Worm (Caenorhabditis elegans): ENCODE results near the gene F37A4.5.

F37A4.5 gene

DNA sequence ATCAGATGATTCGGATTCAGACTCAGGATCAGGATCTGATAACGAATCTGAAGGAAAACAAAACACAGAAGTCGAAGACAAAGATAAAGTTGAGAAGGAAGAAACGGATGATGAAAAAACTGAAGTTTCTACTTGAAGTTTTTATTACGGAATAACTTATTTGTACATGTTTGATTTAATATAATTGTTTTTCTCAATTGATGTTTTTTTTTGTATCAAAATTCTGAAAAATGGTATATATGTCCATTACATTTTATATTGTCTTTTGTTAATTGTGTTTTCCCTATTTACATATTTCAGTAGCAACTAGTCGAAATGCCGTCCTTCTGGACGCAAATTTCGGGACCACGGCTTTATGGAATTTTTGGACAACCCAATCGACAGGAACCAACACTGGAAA, 11.4 kb downstream of the F37A4.5 start, which contains the start of gene F37A4.1:
Gene F37A4.1, plus strand, starts transcription at position 301 of the 400 bp plus-strand sequence.
- TF ChIP-seq hmbx-1 (tag; optimal IDR thresholded peaks at IDR 0.05) (no peak), ceh-36 (tag; optimal IDR thresholded peaks at IDR 0.05) (no peak), tra-4 (tag; optimal IDR thresholded peaks at IDR 0.05) (no peak), hnd-1 (tag; optimal IDR thresholded peaks at IDR 0.05) (no peak), B0310.2 (tag; optimal IDR thresholded peaks at IDR 0.05) (no peak), ama-1 (optimal IDR thresholded peaks at IDR 0.05) (no peak), sea-1 (GFP tag; conservative IDR thresholded peaks at IDR 0.05) (no peak), pes-1 (GFP tag; IDR thresholded peaks at IDR 0.05) (no peak), scrt-1 (GFP tag; IDR thresholded peaks at IDR 0.05) (no peak), flt-1 (GFP tag; IDR thresholded peaks at IDR 0.05) (no peak), tbx-11 (GFP tag; IDR thresholded peaks at IDR 0.05) (no peak), ets-7 (tag; optimal IDR thresholded peaks at IDR 0.05) (no peak), hmg-4 (GFP tag; optimal IDR thresholded peaks at IDR 0.05) (no peak), F13C5.2 (tag; optimal IDR thresholded peaks at IDR 0.05) (no peak)

ce11 chrIII:6725489-6725888, 13.8 kb downstream of the F37A4.5 start, which contains the start of gene wdr-4:
Gene wdr-4 (plus strand): TSS chrIII:6725789.
- no peak for TF ChIP-seq hmbx-1 (tag; optimal IDR thresholded peaks at IDR 0.05)
- no peak for TF ChIP-seq ceh-36 (tag; optimal IDR thresholded peaks at IDR 0.05)
- no peak for TF ChIP-seq ama-1 (optimal IDR thresholded peaks at IDR 0.05)
- no peak for TF ChIP-seq tbx-11 (GFP tag; IDR thresholded peaks at IDR 0.05)
- TF ChIP-seq ceh-13 (GFP tag; optimal IDR thresholded peaks at IDR 0.05) = no peak
- TF ChIP-seq tra-4 (tag; optimal IDR thresholded peaks at IDR 0.05) = no peak
- no peak for TF ChIP-seq F13C5.2 (tag; optimal IDR thresholded peaks at IDR 0.05)
- TF ChIP-seq scrt-1 (GFP tag; IDR thresholded peaks at IDR 0.05) = no peak
- TF ChIP-seq aly-1 (tag; optimal IDR thresholded peaks at IDR 0.05) = no peak
- no peak for TF ChIP-seq tbx-37 (GFP tag; conservative IDR thresholded peaks at IDR 0.05)
- TF ChIP-seq hmg-4 (GFP tag; optimal IDR thresholded peaks at IDR 0.05) = no peak

ce11 chrIII:6730185-6730850, 18.6 kb downstream of the F37A4.5 start, which contains the start of the genes Y102E9.5 and odr-4:
Gene Y102E9.5 (minus strand): TSS chrIII:6730285.
Gene odr-4 (plus strand): TSS chrIII:6730800.
- TF ChIP-seq flt-1 (GFP tag; IDR thresholded peaks at IDR 0.05) = no peak
- no peak for TF ChIP-seq sea-1 (GFP tag; conservative IDR thresholded peaks at IDR 0.05)
- no peak for TF ChIP-seq ceh-13 (GFP tag; optimal IDR thresholded peaks at IDR 0.05)
- TF ChIP-seq ceh-36 (tag; optimal IDR thresholded peaks at IDR 0.05) = no peak
- no peak for TF ChIP-seq hnd-1 (tag; optimal IDR thresholded peaks at IDR 0.05)
- no peak for TF ChIP-seq tbx-11 (GFP tag; IDR thresholded peaks at IDR 0.05)
- no peak for TF ChIP-seq hmg-4 (GFP tag; optimal IDR thresholded peaks at IDR 0.05)
- no peak for TF ChIP-seq tra-4 (tag; optimal IDR thresholded peaks at IDR 0.05)

- no peak for TF ChIP-seq tbx-37 (GFP tag; conservative IDR thresholded peaks at IDR 0.05)
- TF ChIP-seq F13C5.2 (tag; optimal IDR thresholded peaks at IDR 0.05) = no peak
Observed at ce11 chrIII:6731285-6731684, 19.6 kb downstream of the F37A4.5 start.

- TF ChIP-seq ets-7 (tag; optimal IDR thresholded peaks at IDR 0.05) (no peak), hnd-1 (tag; optimal IDR thresholded peaks at IDR 0.05) (no peak), aly-1 (tag; optimal IDR thresholded peaks at IDR 0.05) (no peak), hmg-4 (GFP tag; optimal IDR thresholded peaks at IDR 0.05) (no peak), scrt-1 (GFP tag; IDR thresholded peaks at IDR 0.05) (no peak), tra-4 (tag; optimal IDR thresholded peaks at IDR 0.05) (no peak), ceh-13 (GFP tag; optimal IDR thresholded peaks at IDR 0.05) (no peak), B0310.2 (tag; optimal IDR thresholded peaks at IDR 0.05) (no peak), ama-1 (optimal IDR thresholded peaks at IDR 0.05) (no peak), ceh-36 (tag; optimal IDR thresholded peaks at IDR 0.05) (no peak), tbx-11 (GFP tag; IDR thresholded peaks at IDR 0.05) (no peak), tbx-37 (GFP tag; conservative IDR thresholded peaks at IDR 0.05) (no peak), hmbx-1 (tag; optimal IDR thresholded peaks at IDR 0.05) (no peak), pes-1 (GFP tag; IDR thresholded peaks at IDR 0.05) (no peak)
Observed at ce11 chrIII:6734420-6734819, 22.7 kb downstream of the F37A4.5 start, which contains the start of gene Y102E9.3. Gene Y102E9.3 (minus strand): TSS chrIII:6734520.

- TF ChIP-seq hmbx-1 (tag; optimal IDR thresholded peaks at IDR 0.05) (no peak), tbx-37 (GFP tag; conservative IDR thresholded peaks at IDR 0.05) (no peak), flt-1 (GFP tag; IDR thresholded peaks at IDR 0.05) (no peak), aly-1 (tag; optimal IDR thresholded peaks at IDR 0.05) (no peak), ets-7 (tag; optimal IDR thresholded peaks at IDR 0.05) (no peak), tra-4 (tag; optimal IDR thresholded peaks at IDR 0.05) (no peak), sea-1 (GFP tag; conservative IDR thresholded peaks at IDR 0.05) (no peak), ceh-13 (GFP tag; optimal IDR thresholded peaks at IDR 0.05) (no peak), ceh-36 (tag; optimal IDR thresholded peaks at IDR 0.05) (no peak), F13C5.2 (tag; optimal IDR thresholded peaks at IDR 0.05) (no peak), ama-1 (optimal IDR thresholded peaks at IDR 0.05) (no peak), hmg-4 (GFP tag; optimal IDR thresholded peaks at IDR 0.05) (no peak), B0310.2 (tag; optimal IDR thresholded peaks at IDR 0.05) (no peak), pes-1 (GFP tag; IDR thresholded peaks at IDR 0.05) (no peak), tbx-11 (GFP tag; IDR thresholded peaks at IDR 0.05) (no peak), scrt-1 (GFP tag; IDR thresholded peaks at IDR 0.05) (no peak)
Observed at ce11 chrIII:6736566-6736965, 24.9 kb downstream of the F37A4.5 start, which contains the start of gene Y102E9.6. Gene Y102E9.6 (minus strand): TSS chrIII:6736666.

- TF ChIP-seq ama-1 (optimal IDR thresholded peaks at IDR 0.05) (no peak), ceh-13 (GFP tag; optimal IDR thresholded peaks at IDR 0.05) (no peak), hmg-4 (GFP tag; optimal IDR thresholded peaks at IDR 0.05) (no peak), scrt-1 (GFP tag; IDR thresholded peaks at IDR 0.05) (no peak), tbx-11 (GFP tag; IDR thresholded peaks at IDR 0.05) (no peak), sea-1 (GFP tag; conservative IDR thresholded peaks at IDR 0.05) (no peak), pes-1 (GFP tag; IDR thresholded peaks at IDR 0.05) (no peak), aly-1 (tag; optimal IDR thresholded peaks at IDR 0.05) (no peak), B0310.2 (tag; optimal IDR thresholded peaks at IDR 0.05) (no peak), tbx-37 (GFP tag; conservative IDR thresholded peaks at IDR 0.05) (no peak), tra-4 (tag; optimal IDR thresholded peaks at IDR 0.05) (no peak), ets-7 (tag; optimal IDR thresholded peaks at IDR 0.05) (no peak), ceh-36 (tag; optimal IDR thresholded peaks at IDR 0.05) (no peak), flt-1 (GFP tag; IDR thresholded peaks at IDR 0.05) (no peak), hnd-1 (tag; optimal IDR thresholded peaks at IDR 0.05) (no peak), hmbx-1 (tag; optimal IDR thresholded peaks at IDR 0.05) (no peak)
Observed at ce11 chrIII:6736971-6737370, 25.3 kb downstream of the F37A4.5 start, which contains the start of gene K07E12.2. Gene K07E12.2 (plus strand): TSS chrIII:6737271.
